Worm (Caenorhabditis elegans) whole organism, L4/young adult: ENCODE results near the gene anmt-1.

ENCODE experiments used
- W03F9.2 ChIP-seq: fragments of 150-350 bp; optimal IDR thresholded peaks from 2 replicates; lab custom pipeline; 2014; ENCODE audit warnings: missing biosample characterization, missing genetic modification characterization
- dao-5 ChIP-seq: sonication (generic microtip); optimal IDR thresholded peaks from 2 replicates; lab custom pipeline; 2016; ENCODE audit warnings: missing genotype, missing genetic modification characterization, moderate library complexity, missing compliant biosample characterization

ce11 chrIII:8655412-8655811, 29.2 kb upstream of the anmt-1 start:
- TF ChIP-seq dao-5 (tag; lab: Kevin White, UChicago) (no peak), W03F9.2 (tag; lab: Kevin White, UChicago) (no peak)
